Fruit fly (Drosophila melanogaster): ENCODE data around the gene Nhe1.

The Nhe1 gene

DNA sequence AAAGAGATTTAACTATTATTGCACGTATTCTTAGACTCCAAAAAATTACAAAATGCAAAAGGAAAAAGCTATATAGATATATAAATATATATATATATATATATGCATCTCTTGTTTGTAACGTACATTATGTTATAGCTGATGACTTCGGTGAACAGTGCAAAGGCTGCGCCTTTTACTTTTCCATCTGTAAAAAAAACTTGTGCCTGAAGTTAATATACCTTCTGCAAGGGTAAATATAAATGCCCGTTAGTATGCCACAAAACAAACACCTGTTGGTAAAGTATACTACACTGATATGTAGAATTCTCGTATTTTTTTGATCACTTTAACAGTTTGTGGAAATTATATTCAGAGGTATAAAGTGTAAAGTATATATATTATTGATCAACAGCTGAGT lies 31.5 kb upstream of the Nhe1 start (continued):
- TF ChIP-seq CG17612 (GFP tag; IDR thresholded peaks at IDR 0.05) (peak; percentile 54; the same call in 1 of the 2 replicates), Med (GFP tag) (peak; percentile 59), CG12659 (GFP tag; optimal IDR thresholded peaks at IDR 0.05) (no peak), CG9215 (GFP tag; IDR thresholded peaks at IDR 0.05) (no peak), Tbp (GFP tag; optimal IDR thresholded peaks at IDR 0.05) (no peak), CG2889 (GFP tag; IDR thresholded peaks at IDR 0.05) (no peak), CG7745 (tag; optimal IDR thresholded peaks at IDR 0.05) (no peak), CG2712 (tag; optimal IDR thresholded peaks at IDR 0.05) (peak; percentile 10), D19A (tag; optimal IDR thresholded peaks at IDR 0.05) (peak; percentile 63), Hmr (GFP tag; optimal IDR thresholded peaks at IDR 0.05) (no peak), HmgD (GFP tag; optimal IDR thresholded peaks at IDR 0.05) (no peak), CG1832 (GFP tag; optimal IDR thresholded peaks at IDR 0.05) (no peak), cad (GFP tag; optimal IDR thresholded peaks at IDR 0.05) (no peak), CG12219 (GFP tag; optimal IDR thresholded peaks at IDR 0.05) (no peak), CG2199 (GFP tag; IDR thresholded peaks at IDR 0.05) (0 out of 3 replicates have a peak, but pooled peaks have one; percentile 34), Rfx (GFP tag; IDR thresholded peaks at IDR 0.05) (no peak), hbn (GFP tag; IDR thresholded peaks at IDR 0.05; ENCODE audit: partially characterized antibody) (no peak), TFAM (GFP tag; optimal IDR thresholded peaks at IDR 0.05) (no peak), Xrp1 (GFP tag; IDR thresholded peaks at IDR 0.05) (0 out of 2 replicates have a peak, but pooled peaks have one; percentile 16), BtbVII (GFP tag; optimal IDR thresholded peaks at IDR 0.05) (peak; percentile 1), CG10654 (GFP tag; optimal IDR thresholded peaks at IDR 0.05) (no peak), bab2 (GFP tag; optimal IDR thresholded peaks at IDR 0.05) (no peak), CG43689 (GFP tag; IDR thresholded peaks at IDR 0.05) (no peak), kah (GFP tag; optimal IDR thresholded peaks at IDR 0.05) (peak; percentile 3), CG13287 (GFP tag; IDR thresholded peaks at IDR 0.05; ENCODE audit: partially characterized antibody) (no peak; the same call in 1 of the 2 replicates), CG17359 (tag; optimal IDR thresholded peaks at IDR 0.05) (peak; percentile 17), amos (GFP tag; IDR thresholded peaks at IDR 0.05; ENCODE audit: partially characterized antibody) (peak; percentile 33; the same call in 1 of the 2 replicates), lab (GFP tag; optimal IDR thresholded peaks at IDR 0.05) (peak; percentile 22)

DNA sequence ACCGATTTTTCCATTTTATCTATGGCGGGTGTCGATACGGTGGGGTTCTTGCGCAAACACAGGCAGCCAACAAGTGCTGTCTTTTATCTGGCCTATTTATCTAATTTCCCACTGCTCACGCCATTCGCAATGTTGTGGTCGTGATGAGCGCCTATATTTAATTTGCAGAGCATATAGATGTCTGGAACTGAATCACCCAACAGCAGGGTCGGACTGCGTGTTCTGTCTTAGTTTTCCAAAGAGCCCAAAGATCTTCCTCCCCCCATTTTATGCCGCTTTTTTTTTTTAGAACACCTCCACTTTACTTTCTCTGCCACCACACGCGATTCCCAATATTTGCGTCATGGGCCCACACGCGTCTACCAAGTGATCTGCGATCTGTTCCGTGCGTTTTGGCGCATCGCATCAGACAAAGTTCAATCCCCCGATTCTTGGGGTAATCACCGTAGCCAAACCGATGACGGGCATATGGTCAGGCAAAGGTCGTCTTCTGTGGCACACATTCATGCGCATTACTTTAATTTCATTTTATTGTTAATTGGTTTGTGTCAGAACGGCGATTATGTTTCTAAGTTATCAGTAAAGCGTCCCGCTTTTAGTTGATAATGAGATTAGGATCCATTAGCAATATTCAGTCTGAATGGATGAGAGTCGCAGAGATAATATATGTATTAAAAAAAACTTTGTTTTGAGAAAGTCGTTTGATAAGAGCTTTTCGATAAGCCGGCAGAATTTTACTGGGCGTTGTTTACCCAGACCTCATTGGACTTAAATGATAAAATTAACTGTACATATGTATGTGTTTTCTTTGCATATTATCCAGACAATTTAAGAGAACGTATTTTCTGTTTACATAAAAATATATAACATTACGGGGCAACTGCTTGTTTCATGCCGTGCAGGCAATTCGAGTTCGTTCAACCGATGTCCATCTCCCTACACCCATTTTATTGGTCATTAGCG lies 30.5 kb upstream of the Nhe1 start:
- TF ChIP-seq phol (tag; optimal IDR thresholded peaks at IDR 0.05) (no peak), CG12769 (tag; optimal IDR thresholded peaks at IDR 0.05) (peak; percentile 81), dysf (GFP tag; IDR thresholded peaks at IDR 0.05) (0 out of 3 replicates have a peak, but pooled peaks have one; percentile 13), Hmr (GFP tag; optimal IDR thresholded peaks at IDR 0.05) (peak; percentile 28), grn (GFP tag; optimal IDR thresholded peaks at IDR 0.05) (peak; percentile 67), Hr78 (GFP tag; optimal IDR thresholded peaks at IDR 0.05) (peak in 1 of 2 experiments; percentile 55), sug (tag; optimal IDR thresholded peaks at IDR 0.05) (peak; percentile 69), CG34376 (GFP tag; optimal IDR thresholded peaks at IDR 0.05) (peak; percentile 74), repo (GFP tag; optimal IDR thresholded peaks at IDR 0.05) (no peak), exex (tag; optimal IDR thresholded peaks at IDR 0.05) (peak; percentile 96), Lpt (GFP tag; optimal IDR thresholded peaks at IDR 0.05) (no peak), CG7987 (GFP tag; optimal IDR thresholded peaks at IDR 0.05) (peak; percentile 79), sens (GFP tag) (peak; percentile 64), bcd (GFP tag; optimal IDR thresholded peaks at IDR 0.05) (no peak), CG8388 (GFP tag; optimal IDR thresholded peaks at IDR 0.05) (no peak), dati (GFP tag; IDR thresholded peaks at IDR 0.05) (no peak), CG32532 (GFP tag; IDR thresholded peaks at IDR 0.05) (no peak), CG5953 (GFP tag; IDR thresholded peaks at IDR 0.05) (0 out of 2 replicates have a peak, but pooled peaks have one; percentile 22), tna (GFP tag; IDR thresholded peaks at IDR 0.05; ENCODE audit: partially characterized antibody) (0 out of 2 replicates have a peak, but pooled peaks have one; percentile 14), da (GFP tag; optimal IDR thresholded peaks at IDR 0.05) (no peak), caup (GFP tag; optimal IDR thresholded peaks at IDR 0.05; ENCODE audit: severe bottlenecking) (peak; percentile 16), Rfx (GFP tag; IDR thresholded peaks at IDR 0.05) (no peak)

Data from whole organism, embryonic.